Worm (Caenorhabditis elegans) whole organism, early embryonic: ENCODE data around the gene mrps-5.

Experiments
- B0310.2 ChIP-seq: sonication (generic microtip); optimal IDR thresholded peaks from 2 replicates; lab custom pipeline; 2016; ENCODE audit warnings: mild to moderate bottlenecking, missing genetic modification characterization, missing compliant biosample characterization
- F13C5.2 ChIP-seq: sonication (generic microtip); optimal IDR thresholded peaks from 2 replicates; lab custom pipeline; 2017; ENCODE audit warnings: mild to moderate bottlenecking, missing genetic modification characterization, inconsistent platforms, missing compliant biosample characterization
- ama-1 ChIP-seq: fragments of 150-350 bp; optimal IDR thresholded peaks from 2 replicates; lab custom pipeline; 2014
- ceh-13 ChIP-seq: fragments of 200-800 bp; sonication (Bioruptor generic); optimal IDR thresholded peaks from 2 replicates; lab custom pipeline; 2018; ENCODE audit warnings: mild to moderate bottlenecking, missing genetic modification characterization, missing compliant biosample characterization
- flt-1 ChIP-seq: fragments of 200-800 bp; sonication (Bioruptor generic); IDR thresholded peaks from 2 replicates; pipeline ENCODE4 v1.3.6; 2022; ENCODE audit warnings: missing genetic modification characterization, missing compliant biosample characterization
- hmbx-1 ChIP-seq: sonication (generic microtip); optimal IDR thresholded peaks from 2 replicates; lab custom pipeline; 2016; ENCODE audit warnings: mild to moderate bottlenecking, missing genetic modification characterization, missing compliant biosample characterization
- hmg-4 ChIP-seq: fragments of 200-800 bp; sonication (Bioruptor generic); optimal IDR thresholded peaks from 2 replicates; lab custom pipeline; 2018; ENCODE audit warnings: mild to moderate bottlenecking, missing genetic modification characterization, missing compliant biosample characterization
- hnd-1 ChIP-seq: sonication (generic microtip); optimal IDR thresholded peaks from 2 replicates; lab custom pipeline; 2016; ENCODE audit warnings: missing genetic modification characterization, missing compliant biosample characterization
- pes-1 ChIP-seq: fragments of 200-800 bp; sonication (Bioruptor generic); IDR thresholded peaks from 2 replicates; pipeline ENCODE4 v1.3.6; 2022; ENCODE audit warnings: missing genetic modification reagents, missing genetic modification characterization, missing compliant biosample characterization
- tbx-37 ChIP-seq: fragments of 200-800 bp; sonication (Bioruptor generic); conservative IDR thresholded peaks from 2 replicates; pipeline ENCODE4 v1.3.6; 2022; ENCODE audit warnings: missing genetic modification reagents, missing genetic modification characterization, missing compliant biosample characterization
- tra-4 ChIP-seq: sonication (generic microtip); optimal IDR thresholded peaks from 2 replicates; lab custom pipeline; 2017; ENCODE audit warnings: missing genetic modification characterization, missing compliant biosample characterization

ce11 chrV:12552671-12553212, 10.5 kb upstream of the mrps-5 start, which contains the start of gene F45D3.4:
- TF ChIP-seq hmg-4 (no peak), tra-4 (tag; lab: Kevin White, UChicago) (no peak), ama-1 (lab: Kevin White, UChicago) (no peak), flt-1 (no peak), pes-1 (no peak), F13C5.2 (no peak), tbx-37 (GFP tag; lab: Robert Waterston, UW) (no peak), B0310.2 (tag; lab: Kevin White, UChicago) (no peak), hnd-1 (no peak), ceh-13 (no peak), hmbx-1 (no peak)
